Worm (Caenorhabditis elegans): ENCODE results near the gene dap-3.

- TF ChIP-seq eyg-1 (tag; optimal IDR thresholded peaks at IDR 0.05) (no peak), nfya-1 (tag; optimal IDR thresholded peaks at IDR 0.05) (no peak), fkh-10 (GFP tag; optimal IDR thresholded peaks at IDR 0.05) (no peak), elt-2 (tag; optimal IDR thresholded peaks at IDR 0.05) (no peak), nhr-11 (tag; optimal IDR thresholded peaks at IDR 0.05) (no peak), unc-86 (tag; optimal IDR thresholded peaks at IDR 0.05) (no peak), sox-4 (tag; optimal IDR thresholded peaks at IDR 0.05) (no peak), dmd-4 (tag; optimal IDR thresholded peaks at IDR 0.05; ENCODE audit: borderline replicate concordance) (no peak), pag-3 (tag; optimal IDR thresholded peaks at IDR 0.05; ENCODE audit: borderline replicate concordance) (no peak), unc-3 (GFP tag; conservative IDR thresholded peaks at IDR 0.05) (no peak), unc-3 (tag; optimal IDR thresholded peaks at IDR 0.05) (no peak), ama-1 (optimal IDR thresholded peaks at IDR 0.05) (no peak)
Measured at ce11 chrII:10550173-10550572, 30.8 kb upstream of the dap-3 start.
